Worm (Caenorhabditis elegans) whole organism, young adult: ENCODE data around the gene bub-3.

Experiments used
- B0035.1 ChIP-seq: sonication (generic microtip); optimal IDR thresholded peaks from 2 replicates; lab custom pipeline; 2016; ENCODE audit warnings: missing genetic modification characterization, mild to moderate bottlenecking, missing compliant biosample characterization, missing genotype, missing genetic modification reagents
- C17E4.6 ChIP-seq: fragments of 200-800 bp; sonication (Bioruptor generic); IDR thresholded peaks from 2 replicates; pipeline ENCODE4 v1.3.6; 2022; ENCODE audit warnings: missing genetic modification reagents, missing genetic modification characterization, missing compliant biosample characterization
- F39B2.1 ChIP-seq: fragments of 200-800 bp; sonication (Bioruptor generic); IDR thresholded peaks from 2 replicates; pipeline ENCODE4 v1.3.6; 2022; ENCODE audit warnings: missing genetic modification reagents, missing genetic modification characterization, missing compliant biosample characterization
- T07F8.4 ChIP-seq: sonication (generic microtip); optimal IDR thresholded peaks from 2 replicates; lab custom pipeline; 2016; ENCODE audit warnings: mild to moderate bottlenecking, missing genetic modification characterization, moderate library complexity, missing compliant biosample characterization
- Y53F4B.3 ChIP-seq: fragments of 200-800 bp; sonication (Bioruptor generic); IDR thresholded peaks from 2 replicates; pipeline ENCODE4 v1.3.6; 2022; ENCODE audit warnings: missing genetic modification reagents, missing genetic modification characterization, missing compliant biosample characterization
- Y53G8AR.9 ChIP-seq: fragments of 200-800 bp; sonication (Bioruptor generic); conservative IDR thresholded peaks from 2 replicates; pipeline ENCODE4 v1.3.6; 2022; ENCODE audit warnings: missing genetic modification reagents, missing genetic modification characterization, missing compliant biosample characterization
- ZK185.1 ChIP-seq: sonication (generic microtip); optimal IDR thresholded peaks from 2 replicates; lab custom pipeline; 2016; ENCODE audit warnings: mild to moderate bottlenecking, missing genetic modification characterization, missing compliant biosample characterization; ENCODE audit not compliant: poor library complexity, severe bottlenecking
- aptf-3 ChIP-seq: fragments of 200-800 bp; sonication (Bioruptor generic); IDR thresholded peaks from 2 replicates; pipeline ENCODE4 v1.3.6; 2022; ENCODE audit warnings: missing genetic modification characterization, missing compliant biosample characterization
- bed-1 ChIP-seq: fragments of 200-800 bp; sonication (Bioruptor generic); IDR thresholded peaks from 2 replicates; pipeline ENCODE4 v1.3.6; 2022; ENCODE audit warnings: missing genetic modification reagents, missing genetic modification characterization, missing compliant biosample characterization
- ceh-27 ChIP-seq: fragments of 200-800 bp; sonication (Bioruptor generic); optimal IDR thresholded peaks from 2 replicates; lab custom pipeline; 2018; ENCODE audit warnings: mild to moderate bottlenecking, missing genetic modification characterization, moderate library complexity, missing compliant biosample characterization
- ceh-79 ChIP-seq: sonication (generic microtip); optimal IDR thresholded peaks from 2 replicates; lab custom pipeline; 2017; ENCODE audit warnings: mild to moderate bottlenecking, missing genetic modification characterization, missing compliant biosample characterization
- die-1 ChIP-seq: sonication (generic microtip); optimal IDR thresholded peaks from 2 replicates; lab custom pipeline; 2016; ENCODE audit warnings: missing genotype, mild to moderate bottlenecking, missing genetic modification characterization, missing compliant biosample characterization
- efl-1 ChIP-seq: fragments of 150-350 bp; optimal IDR thresholded peaks from 2 replicates; lab custom pipeline; 2014; ENCODE audit warnings: missing biosample characterization, missing genetic modification reagents, missing genetic modification characterization
- him-1 ChIP-seq: sonication (generic microtip); optimal IDR thresholded peaks from 2 replicates; lab custom pipeline; 2016; ENCODE audit warnings: missing genotype, missing genetic modification reagents, missing genetic modification characterization, missing compliant biosample characterization
- hlh-12 ChIP-seq: sonication (generic microtip); optimal IDR thresholded peaks from 2 replicates; lab custom pipeline; 2016; ENCODE audit warnings: missing genetic modification characterization, missing compliant biosample characterization
- hrde-1 ChIP-seq: sonication (generic microtip); optimal IDR thresholded peaks from 2 replicates; lab custom pipeline; 2016; ENCODE audit warnings: missing genetic modification characterization, mild to moderate bottlenecking, missing compliant biosample characterization, moderate library complexity, missing genotype, missing genetic modification reagents, borderline replicate concordance
- let-607 ChIP-seq, 2 experiments: fragments of 200-800 bp in 1 of 2; sonication (Bioruptor generic) in 1 of 2; sonication (generic microtip) in 1 of 2; optimal IDR thresholded peaks; 2 replicates each; lab custom pipeline; 2016 to 2018; ENCODE audit warnings: mild to moderate bottlenecking in 2 of 2, missing compliant biosample characterization in 2 of 2, missing genetic modification characterization in 2 of 2, moderate library complexity in 2 of 2, missing genotype in 1 of 2
- lin-35 ChIP-seq, 3 experiments: fragments of 150-350 bp in 2 of 3; sonication (generic microtip) in 1 of 3; optimal IDR thresholded peaks; 2 replicates each; lab custom pipeline; 2014 to 2018; ENCODE audit warnings: missing biosample characterization in 3 of 3, missing genetic modification characterization in 3 of 3, missing genetic modification reagents in 3 of 3
- madf-3 ChIP-seq: fragments of 200-800 bp; sonication (Bioruptor generic); IDR thresholded peaks from 2 replicates; pipeline ENCODE4 v1.3.6; 2022; ENCODE audit warnings: missing genetic modification reagents, missing genetic modification characterization, missing compliant biosample characterization
- mxl-1 ChIP-seq: sonication (generic microtip); optimal IDR thresholded peaks from 2 replicates; lab custom pipeline; 2016; ENCODE audit warnings: missing genetic modification characterization, missing compliant biosample characterization
- nfyb-1 ChIP-seq: fragments of 200-800 bp; sonication (Bioruptor generic); IDR thresholded peaks from 2 replicates; pipeline ENCODE4 v1.3.6; 2022; ENCODE audit warnings: missing genetic modification reagents, missing genetic modification characterization, missing compliant biosample characterization
- nhr-80 ChIP-seq: sonication (generic microtip); optimal IDR thresholded peaks from 2 replicates; lab custom pipeline; 2016; ENCODE audit warnings: missing genetic modification characterization, missing compliant biosample characterization
- rec-8 ChIP-seq, 2 experiments: sonication (generic microtip); optimal IDR thresholded peaks; 2 replicates each; lab custom pipeline; 2016; ENCODE audit warnings: mild to moderate bottlenecking in 2 of 2, missing genetic modification characterization in 2 of 2, missing genetic modification reagents in 2 of 2, missing genotype in 2 of 2, missing biosample characterization in 1 of 2, missing compliant biosample characterization in 1 of 2, moderate library complexity in 1 of 2
- rpc-1 ChIP-seq, 2 experiments: fragments of 150-350 bp in 1 of 2; sonication (generic microtip) in 1 of 2; optimal IDR thresholded peaks; 2 replicates each; lab custom pipeline; 2014 to 2018; ENCODE audit warnings: missing biosample characterization in 1 of 2, missing genetic modification characterization in 1 of 2, missing genetic modification reagents in 1 of 2, missing genotype in 1 of 2
- sptf-2 ChIP-seq: fragments of 200-800 bp; sonication (Bioruptor generic); optimal IDR thresholded peaks from 2 replicates; lab custom pipeline; 2018; ENCODE audit warnings: mild to moderate bottlenecking, missing genetic modification characterization, missing compliant biosample characterization
- unc-130 ChIP-seq: sonication (generic microtip); optimal IDR thresholded peaks from 2 replicates; lab custom pipeline; 2016; ENCODE audit warnings: missing genetic modification reagents, missing genetic modification characterization, missing compliant biosample characterization
- unc-62 ChIP-seq: fragments of 150-350 bp; optimal IDR thresholded peaks from 2 replicates; lab custom pipeline; 2014; ENCODE audit warnings: missing biosample characterization, missing genetic modification reagents, missing genetic modification characterization
- xnd-1 ChIP-seq: sonication (generic microtip); optimal IDR thresholded peaks from 2 replicates; lab custom pipeline; 2016; ENCODE audit warnings: missing genotype, missing genetic modification reagents, missing genetic modification characterization, missing compliant biosample characterization
- zfh-2 ChIP-seq: fragments of 200-800 bp; sonication (Bioruptor generic); conservative IDR thresholded peaks from 2 replicates; pipeline ENCODE4 v1.3.6; 2022; ENCODE audit warnings: missing genetic modification reagents, missing genetic modification characterization, missing compliant biosample characterization
- ztf-22 ChIP-seq: fragments of 200-800 bp; sonication (Bioruptor generic); optimal IDR thresholded peaks from 2 replicates; lab custom pipeline; 2018; ENCODE audit warnings: mild to moderate bottlenecking, missing genetic modification characterization, moderate library complexity, missing compliant biosample characterization
- ztf-28 ChIP-seq: fragments of 200-800 bp; sonication (Bioruptor generic); IDR thresholded peaks from 2 replicates; pipeline ENCODE4 v1.3.6; 2022; ENCODE audit warnings: missing genetic modification reagents, missing genetic modification characterization, missing compliant biosample characterization
- ztf-6 ChIP-seq: fragments of 200-800 bp; sonication (Bioruptor generic); IDR thresholded peaks from 2 replicates; pipeline ENCODE4 v1.3.6; 2022; ENCODE audit warnings: missing genetic modification reagents, missing genetic modification characterization, missing compliant biosample characterization

The bub-3 gene

DNA sequence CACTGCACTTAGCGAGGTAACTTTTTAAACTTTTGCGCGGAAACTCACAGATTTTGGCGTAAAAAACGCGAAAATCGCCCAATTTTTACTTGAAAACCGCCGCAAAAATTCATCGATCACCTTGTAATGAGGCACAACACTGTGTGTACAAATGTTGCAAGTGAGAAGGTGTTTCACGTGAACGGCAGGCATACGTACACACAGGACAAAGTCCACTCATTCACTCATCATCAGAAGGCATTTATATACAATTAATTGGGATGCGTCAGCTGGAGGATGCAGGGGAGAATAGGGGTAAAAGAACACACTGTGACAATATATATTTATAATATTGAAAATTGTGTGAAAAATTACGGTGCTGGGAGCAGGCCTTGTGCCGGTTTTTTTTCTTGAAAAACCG, 11.0 kb downstream of the bub-3 start:
- TF ChIP-seq rpc-1 (optimal IDR thresholded peaks at IDR 0.05; lab: Kevin White, UChicago) = no peak
- TF ChIP-seq rpc-1 (tag; optimal IDR thresholded peaks at IDR 0.05; lab: Kevin White, UChicago) = no peak
- no peak for TF ChIP-seq zfh-2 (GFP tag; lab: Robert Waterston, UW)
- TF ChIP-seq, all 124 proteins: peak for 0

DNA sequence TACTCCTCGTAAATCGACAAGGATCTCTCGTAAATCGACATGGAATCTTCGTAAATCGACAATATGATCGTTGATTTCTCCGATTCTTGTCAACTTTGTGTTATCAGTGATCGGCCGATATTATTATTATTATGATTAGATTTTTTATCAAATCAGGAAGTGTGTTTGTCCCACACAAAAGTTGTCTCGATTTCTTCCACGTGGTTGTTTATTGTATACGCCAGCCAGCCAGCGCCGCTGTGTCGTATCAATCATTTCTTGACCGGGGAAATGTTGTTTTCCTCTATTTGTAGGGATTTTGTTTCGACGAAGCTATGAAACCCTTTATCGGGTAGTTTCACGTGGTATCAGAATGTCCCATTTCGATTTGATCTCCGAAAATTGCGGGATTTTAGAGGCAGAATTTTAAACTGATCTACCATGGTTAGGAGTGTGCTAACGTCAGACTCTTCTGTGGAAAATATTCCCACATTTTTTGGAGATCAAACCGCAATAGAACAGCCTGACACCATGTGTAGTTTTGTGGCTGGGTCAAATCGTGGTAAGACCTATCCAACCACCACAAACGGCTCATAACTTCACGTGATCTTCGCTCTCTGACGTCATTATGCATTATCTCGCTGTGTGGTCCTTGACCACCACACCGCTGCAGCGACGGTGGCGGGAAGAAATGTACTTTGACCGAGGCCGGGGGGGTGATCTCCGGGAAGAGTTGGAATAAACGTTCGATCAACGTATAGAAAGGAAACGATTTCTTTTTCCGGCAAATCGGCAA, 12.1 kb downstream of the bub-3 start:
- no peak for TF ChIP-seq die-1
- peak; percentile 49 for TF ChIP-seq nhr-80
- no peak for TF ChIP-seq aptf-3
- TF ChIP-seq ZK185.1 = no peak
- TF ChIP-seq hrde-1 = no peak
- TF ChIP-seq xnd-1 (tag; lab: Kevin White, UChicago) = peak; percentile 14
- peak in 1 of 2 experiments; percentile 70 for TF ChIP-seq let-607 (tag; optimal IDR thresholded peaks at IDR 0.05; lab: Kevin White, UChicago)
- no peak for TF ChIP-seq ceh-27 (GFP tag; lab: Kevin White, UChicago)
- TF ChIP-seq ztf-6 (GFP tag; lab: Robert Waterston, UW) = no peak
- TF ChIP-seq efl-1 (GFP tag; lab: Kevin White, UChicago) = no peak
- no peak for TF ChIP-seq F39B2.1 (GFP tag; lab: Robert Waterston, UW)

DNA sequence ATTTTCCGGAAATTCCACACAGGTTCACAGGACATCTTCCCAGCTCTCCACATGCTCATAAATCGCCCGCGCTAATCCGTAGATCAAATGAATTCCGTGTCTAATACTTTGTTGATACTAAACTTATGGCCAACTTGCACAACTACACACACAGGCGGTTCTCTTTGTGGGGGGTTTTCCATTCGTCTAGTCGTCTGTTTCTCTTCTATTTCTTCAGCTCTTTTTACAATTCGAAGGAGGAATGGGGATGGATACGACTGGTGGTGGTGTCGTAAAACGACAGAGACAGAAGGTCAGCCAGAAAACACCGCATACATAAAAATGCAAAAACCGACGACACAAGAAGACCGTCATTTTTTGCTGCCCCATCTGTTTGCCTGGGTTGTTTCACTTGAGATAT, 13.6 kb downstream of the bub-3 start:
- TF ChIP-seq C17E4.6 (GFP tag; lab: Robert Waterston, UW) (no peak), unc-130 (no peak), Y53F4B.3 (GFP tag; lab: Robert Waterston, UW) (no peak), bed-1 (GFP tag; lab: Robert Waterston, UW) (no peak), ceh-79 (tag; lab: Kevin White, UChicago) (no peak)

DNA sequence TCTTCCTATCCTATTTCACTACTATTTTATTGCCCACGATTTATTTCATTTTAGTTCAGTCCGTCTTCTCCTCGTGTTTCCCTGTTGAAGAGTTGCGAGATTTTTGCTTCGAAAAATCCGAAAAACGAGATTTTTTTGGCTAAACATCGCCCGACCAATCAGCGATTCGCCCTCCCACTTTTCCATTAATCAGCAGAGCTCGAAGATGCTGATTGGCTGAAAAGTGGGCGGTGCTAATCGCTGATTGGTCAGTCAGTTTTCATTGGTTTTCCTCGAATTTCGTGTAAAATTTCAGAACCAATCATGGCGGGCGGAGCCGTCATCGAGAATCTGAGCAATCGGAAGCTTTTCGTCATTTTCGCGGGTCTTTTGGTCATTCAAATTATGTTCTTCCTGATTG, 15.6 kb downstream of the bub-3 start, which contains the start of gene mig-14:
mig-14 (plus strand) TSS at position 290 of the 400 bp plus-strand sequence.
- no peak for TF ChIP-seq hrde-1
- TF ChIP-seq ztf-22 (GFP tag; lab: Kevin White, UChicago) = no peak
- no peak for TF ChIP-seq lin-35 (GFP tag; optimal IDR thresholded peaks at IDR 0.05; lab: Kevin White, UChicago)
- TF ChIP-seq rec-8 (tag; optimal IDR thresholded peaks at IDR 0.05; lab: Kevin White, UChicago) = no peak
- TF ChIP-seq xnd-1 (tag; lab: Kevin White, UChicago) = no peak
- TF ChIP-seq hlh-12 = no peak
- TF ChIP-seq Y53G8AR.9 (GFP tag; lab: Robert Waterston, UW) = no peak
- 0 out of 2 replicates have a peak, but pooled peaks have one; percentile 37 for TF ChIP-seq nfyb-1 (GFP tag; lab: Robert Waterston, UW)
- no peak for TF ChIP-seq T07F8.4 (tag; lab: Kevin White, UChicago)

DNA sequence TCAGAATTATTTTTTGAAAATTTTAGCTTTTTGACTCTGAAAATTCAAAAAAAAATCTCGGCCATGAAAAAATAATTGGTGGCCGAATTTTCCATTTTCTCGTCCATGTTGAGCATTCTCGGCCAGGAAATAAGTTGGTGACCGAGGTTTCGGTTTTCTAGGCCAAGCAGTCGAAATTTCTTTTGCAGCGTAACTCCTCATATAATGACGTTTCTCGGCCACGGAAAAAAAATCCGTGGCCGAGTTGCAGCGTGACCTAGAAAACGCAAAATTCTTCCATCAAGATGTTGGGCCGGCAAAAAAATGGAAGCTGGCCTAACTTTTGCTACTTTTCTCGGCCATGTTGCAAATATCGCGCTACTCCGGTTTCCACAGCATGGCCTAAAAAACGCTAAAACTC, 24.3 kb downstream of the bub-3 start:
- TF ChIP-seq unc-62 (GFP tag; lab: Kevin White, UChicago) (no peak), him-1 (tag; lab: Kevin White, UChicago) (no peak), madf-3 (GFP tag; lab: Robert Waterston, UW) (no peak), ztf-28 (GFP tag; lab: Robert Waterston, UW) (no peak), mxl-1 (tag; lab: Kevin White, UChicago) (no peak), B0035.1 (tag; lab: Kevin White, UChicago) (no peak), sptf-2 (GFP tag; lab: Kevin White, UChicago) (no peak)
